Worm (Caenorhabditis elegans) whole organism, mixed stage, embryonic: ENCODE data around the gene T19C3.4.
A peak's percentile ranks its signal among the peaks of the same experiment; 100 is the strongest.

Experiments used
- M03D4.4 ChIP-seq: sonication (generic microtip); optimal IDR thresholded peaks from 2 replicates; lab custom pipeline; 2017; ENCODE audit warnings: mild to moderate bottlenecking, missing genetic modification characterization, missing compliant biosample characterization
- bed-3 ChIP-seq: fragments of 200-800 bp; sonication (Bioruptor generic); optimal IDR thresholded peaks from 3 replicates; lab custom pipeline; 2018; ENCODE audit warnings: mild to moderate bottlenecking, missing genetic modification characterization, moderate library complexity, missing compliant biosample characterization
- blmp-1 ChIP-seq: fragments of 150-350 bp; optimal IDR thresholded peaks from 2 replicates; lab custom pipeline; 2014; ENCODE audit warnings: missing biosample characterization, missing genetic modification characterization
- ceh-39 ChIP-seq: fragments of 150-350 bp; optimal IDR thresholded peaks from 2 replicates; lab custom pipeline; 2014; ENCODE audit warnings: missing biosample characterization, missing genetic modification characterization
- ceh-43 ChIP-seq: fragments of 200-800 bp; sonication (Bioruptor generic); optimal IDR thresholded peaks from 2 replicates; lab custom pipeline; 2018; ENCODE audit warnings: mild to moderate bottlenecking, missing genetic modification characterization, moderate library complexity, missing compliant biosample characterization
- ceh-83 ChIP-seq: fragments of 200-800 bp; sonication (Bioruptor generic); optimal IDR thresholded peaks from 2 replicates; lab custom pipeline; 2018; ENCODE audit warnings: mild to moderate bottlenecking, missing genetic modification characterization, missing compliant biosample characterization
- ces-1 ChIP-seq: fragments of 150-350 bp; optimal IDR thresholded peaks from 2 replicates; lab custom pipeline; 2014; ENCODE audit warnings: missing biosample characterization, missing genetic modification reagents, missing genetic modification characterization
- cnd-1 ChIP-seq: fragments of 200-800 bp; sonication (Bioruptor generic); optimal IDR thresholded peaks from 2 replicates; lab custom pipeline; 2018; ENCODE audit warnings: mild to moderate bottlenecking, missing genetic modification characterization, missing compliant biosample characterization
- drap-1 ChIP-seq: fragments of 200-800 bp; sonication (Bioruptor generic); optimal IDR thresholded peaks from 3 replicates; lab custom pipeline; 2018; ENCODE audit warnings: mild to moderate bottlenecking, missing genetic modification characterization, missing compliant biosample characterization
- elt-1 ChIP-seq: sonication (generic microtip); optimal IDR thresholded peaks from 2 replicates; lab custom pipeline; 2017; ENCODE audit warnings: missing genetic modification characterization, mild to moderate bottlenecking, missing compliant biosample characterization, antibody characterized with exemption, moderate library complexity, borderline replicate concordance; ENCODE audit not compliant: insufficient read depth
- elt-3 ChIP-seq: fragments of 150-350 bp; optimal IDR thresholded peaks from 2 replicates; lab custom pipeline; 2014; ENCODE audit warnings: missing biosample characterization, missing genetic modification characterization
- flh-1 ChIP-seq: fragments of 200-800 bp; sonication (Bioruptor generic); optimal IDR thresholded peaks from 2 replicates; lab custom pipeline; 2018; ENCODE audit warnings: mild to moderate bottlenecking, missing genetic modification characterization, moderate library complexity, missing compliant biosample characterization
- ham-2 ChIP-seq: fragments of 200-800 bp; sonication (Bioruptor generic); optimal IDR thresholded peaks from 2 replicates; lab custom pipeline; 2018; ENCODE audit warnings: mild to moderate bottlenecking, missing genetic modification characterization, missing compliant biosample characterization
- hlh-1 ChIP-seq: fragments of 150-350 bp; optimal IDR thresholded peaks from 2 replicates; lab custom pipeline; 2014; ENCODE audit warnings: missing biosample characterization, missing genetic modification reagents, missing genetic modification characterization
- lin-13 ChIP-seq: fragments of 150-350 bp; optimal IDR thresholded peaks from 2 replicates; lab custom pipeline; 2014; ENCODE audit warnings: missing biosample characterization, missing genetic modification characterization
- lin-32 ChIP-seq: fragments of 200-800 bp; sonication (Bioruptor generic); optimal IDR thresholded peaks from 2 replicates; lab custom pipeline; 2018; ENCODE audit warnings: mild to moderate bottlenecking, missing genetic modification characterization, missing compliant biosample characterization
- lsy-2 ChIP-seq: fragments of 150-350 bp; optimal IDR thresholded peaks from 2 replicates; lab custom pipeline; 2014; ENCODE audit warnings: missing biosample characterization, missing genetic modification characterization
- mab-5 ChIP-seq: fragments of 150-350 bp; optimal IDR thresholded peaks from 2 replicates; lab custom pipeline; 2014; ENCODE audit warnings: missing biosample characterization, missing genetic modification characterization
- mep-1 ChIP-seq: fragments of 150-350 bp; optimal IDR thresholded peaks from 2 replicates; lab custom pipeline; 2017; ENCODE audit warnings: missing biosample characterization, missing genetic modification reagents, missing genetic modification characterization, inconsistent platforms
- mls-2 ChIP-seq: sonication (generic microtip); optimal IDR thresholded peaks from 2 replicates; lab custom pipeline; 2016; ENCODE audit warnings: mild to moderate bottlenecking, missing genetic modification characterization, moderate library complexity, missing compliant biosample characterization
- nhr-12 ChIP-seq: fragments of 150-350 bp; optimal IDR thresholded peaks from 2 replicates; lab custom pipeline; 2014; ENCODE audit warnings: missing biosample characterization, missing genetic modification characterization
- nhr-2 ChIP-seq: fragments of 150-350 bp; optimal IDR thresholded peaks from 2 replicates; lab custom pipeline; 2014; ENCODE audit warnings: missing biosample characterization, missing genetic modification characterization
- nhr-237 ChIP-seq: fragments of 150-350 bp; optimal IDR thresholded peaks from 2 replicates; lab custom pipeline; 2014; ENCODE audit warnings: missing biosample characterization, missing genetic modification characterization
- nhr-28 ChIP-seq: fragments of 150-350 bp; optimal IDR thresholded peaks from 2 replicates; lab custom pipeline; 2014; ENCODE audit warnings: missing biosample characterization, missing genetic modification characterization
- nhr-76 ChIP-seq: sonication (generic microtip); optimal IDR thresholded peaks from 2 replicates; lab custom pipeline; 2017; ENCODE audit warnings: missing biosample characterization, missing genetic modification characterization
- pha-4 ChIP-seq: fragments of 150-350 bp; optimal IDR thresholded peaks from 2 replicates; lab custom pipeline; 2018; ENCODE audit warnings: missing biosample characterization, missing genetic modification reagents, missing genetic modification characterization
- sem-2 ChIP-seq: fragments of 200-800 bp; sonication (Bioruptor generic); optimal IDR thresholded peaks from 2 replicates; lab custom pipeline; 2018; ENCODE audit warnings: mild to moderate bottlenecking, missing genetic modification characterization, missing compliant biosample characterization
- snpc-4 ChIP-seq: fragments of 150-350 bp; optimal IDR thresholded peaks from 2 replicates; lab custom pipeline; 2014; ENCODE audit warnings: missing biosample characterization, missing genetic modification characterization
- sptf-1 ChIP-seq: sonication (generic microtip); optimal IDR thresholded peaks from 2 replicates; lab custom pipeline; 2017; ENCODE audit warnings: mild to moderate bottlenecking, missing genetic modification characterization, moderate library complexity, missing compliant biosample characterization
- tbx-8 ChIP-seq: fragments of 200-800 bp; sonication (Bioruptor generic); optimal IDR thresholded peaks from 2 replicates; lab custom pipeline; 2018; ENCODE audit warnings: mild to moderate bottlenecking, missing genetic modification characterization, moderate library complexity, missing compliant biosample characterization
- unc-120 ChIP-seq: sonication (generic microtip); optimal IDR thresholded peaks from 2 replicates; lab custom pipeline; 2017; ENCODE audit warnings: missing genetic modification characterization, missing compliant biosample characterization; ENCODE audit not compliant: poor library complexity, severe bottlenecking
- unc-39 ChIP-seq: fragments of 150-350 bp; optimal IDR thresholded peaks from 2 replicates; lab custom pipeline; 2014; ENCODE audit warnings: missing biosample characterization, missing genetic modification characterization
- unc-62 ChIP-seq: fragments of 150-350 bp; optimal IDR thresholded peaks from 2 replicates; lab custom pipeline; 2014; ENCODE audit warnings: missing biosample characterization, missing genetic modification reagents, missing genetic modification characterization
- zip-8 ChIP-seq: fragments of 150-350 bp; optimal IDR thresholded peaks from 2 replicates; lab custom pipeline; 2014; ENCODE audit warnings: missing biosample characterization, missing genetic modification characterization
- ztf-11 ChIP-seq: fragments of 150-350 bp; optimal IDR thresholded peaks from 2 replicates; lab custom pipeline; 2014; ENCODE audit warnings: missing biosample characterization, missing genetic modification characterization

T19C3.4 gene

ce11 chrIII:623754-624153 lies 3.7 kb upstream of the T19C3.4 start:
- peak; percentile 24 for TF ChIP-seq ham-2
- peak; percentile 80 for TF ChIP-seq mab-5 (tag; lab: Kevin White, UChicago)
- TF ChIP-seq ztf-11 (tag; lab: Kevin White, UChicago) = peak; percentile 35
- TF ChIP-seq nhr-28 (tag; lab: Kevin White, UChicago) = no peak
- TF ChIP-seq sem-2 = no peak
- TF ChIP-seq ceh-39 (tag; lab: Kevin White, UChicago) = peak; percentile 51
- peak; percentile 79 for TF ChIP-seq mep-1
- peak; percentile 63 for TF ChIP-seq cnd-1 (tag; lab: Kevin White, UChicago)
- TF ChIP-seq blmp-1 (tag; lab: Kevin White, UChicago) = no peak
- no peak for TF ChIP-seq ceh-43 (GFP tag; lab: Kevin White, UChicago)
- peak; percentile 84 for TF ChIP-seq nhr-237 (tag; lab: Kevin White, UChicago)
- TF ChIP-seq elt-1 (tag; lab: Kevin White, UChicago) = no peak
- no peak for TF ChIP-seq unc-39 (tag; lab: Kevin White, UChicago)
- TF ChIP-seq lin-32 (GFP tag; lab: Kevin White, UChicago) = peak; percentile 15
- TF ChIP-seq lin-13 (tag; lab: Kevin White, UChicago) = peak; percentile 16
- peak; percentile 95 for TF ChIP-seq pha-4
- peak; percentile 72 for TF ChIP-seq elt-3 (tag; lab: Kevin White, UChicago)
- TF ChIP-seq unc-120 (tag; lab: Kevin White, UChicago) = peak; percentile 99
- peak; percentile 41 for TF ChIP-seq nhr-2 (tag; lab: Kevin White, UChicago)
- TF ChIP-seq hlh-1 (tag; lab: Kevin White, UChicago) = peak; percentile 63
- no peak for TF ChIP-seq nhr-76 (tag; lab: Kevin White, UChicago)
- TF ChIP-seq ces-1 (GFP tag; lab: Kevin White, UChicago) = peak; percentile 91
- no peak for TF ChIP-seq nhr-12
- TF ChIP-seq unc-62 (GFP tag; lab: Kevin White, UChicago) = peak; percentile 88
- peak; percentile 59 for TF ChIP-seq sptf-1 (tag; lab: Kevin White, UChicago)
- peak; percentile 40 for TF ChIP-seq lsy-2
- no peak for TF ChIP-seq ceh-83
- TF ChIP-seq drap-1 (GFP tag; lab: Kevin White, UChicago) = peak; percentile 53
- no peak for TF ChIP-seq zip-8 (tag; lab: Kevin White, UChicago)
- no peak for TF ChIP-seq bed-3 (GFP tag; lab: Kevin White, UChicago)
- no peak for TF ChIP-seq flh-1 (GFP tag; lab: Kevin White, UChicago)
- TF ChIP-seq M03D4.4 = peak; percentile 40
- TF ChIP-seq mls-2 = peak; percentile 17
- peak; percentile 9 for TF ChIP-seq tbx-8 (GFP tag; lab: Kevin White, UChicago)
- no peak for TF ChIP-seq snpc-4 (tag; lab: Kevin White, UChicago)

ce11 chrIII:617467-617866 lies 2.6 kb downstream of the T19C3.4 start, which contains the start of gene T19C3.2:
Gene T19C3.2 (minus strand): TSS chrIII:617567.
- TF ChIP-seq lin-13 (tag; lab: Kevin White, UChicago) (no peak), unc-39 (tag; lab: Kevin White, UChicago) (no peak), elt-3 (tag; lab: Kevin White, UChicago) (no peak), elt-1 (tag; lab: Kevin White, UChicago) (no peak), drap-1 (GFP tag; lab: Kevin White, UChicago) (no peak), ham-2 (no peak), nhr-28 (tag; lab: Kevin White, UChicago) (no peak), unc-120 (tag; lab: Kevin White, UChicago) (no peak), unc-62 (GFP tag; lab: Kevin White, UChicago) (no peak), mep-1 (no peak), M03D4.4 (no peak), nhr-237 (tag; lab: Kevin White, UChicago) (no peak)

- TF ChIP-seq cnd-1 (tag; lab: Kevin White, UChicago) (no peak), zip-8 (tag; lab: Kevin White, UChicago) (no peak), ceh-39 (tag; lab: Kevin White, UChicago) (no peak), sptf-1 (tag; lab: Kevin White, UChicago) (no peak), ztf-11 (tag; lab: Kevin White, UChicago) (no peak), snpc-4 (tag; lab: Kevin White, UChicago) (no peak), hlh-1 (tag; lab: Kevin White, UChicago) (no peak), unc-39 (tag; lab: Kevin White, UChicago) (no peak), ceh-43 (GFP tag; lab: Kevin White, UChicago) (no peak), ceh-83 (no peak), nhr-237 (tag; lab: Kevin White, UChicago) (no peak), lin-13 (tag; lab: Kevin White, UChicago) (no peak), lsy-2 (no peak), mls-2 (no peak), elt-3 (tag; lab: Kevin White, UChicago) (no peak), nhr-76 (tag; lab: Kevin White, UChicago) (no peak), nhr-12 (no peak), ces-1 (GFP tag; lab: Kevin White, UChicago) (no peak), unc-62 (GFP tag; lab: Kevin White, UChicago) (no peak), tbx-8 (GFP tag; lab: Kevin White, UChicago) (no peak)
Measured at ce11 chrIII:614447-614846, 5.6 kb downstream of the T19C3.4 start, which contains the start of gene T19C3.3. Gene T19C3.3 (minus strand): TSS chrIII:614547.
